Fruit fly (Drosophila melanogaster) whole organism, embryonic: ENCODE results near the gene Utx.

Experiments used
- Abd-B ChIP-seq: fragments of 200-800 bp; sonication (Bioruptor generic); optimal IDR thresholded peaks from 2 replicates; lab custom pipeline; 2018; ENCODE audit warnings: missing biosample characterization, mild to moderate bottlenecking, missing genetic modification characterization, moderate library complexity
- Aef1 ChIP-seq: fragments of 200-800 bp; sonication (Bioruptor generic); IDR thresholded peaks from 3 replicates; pipeline ENCODE4 v1.3.6; 2022; ENCODE audit warnings: missing biosample characterization, missing genetic modification characterization
- CG1024 ChIP-seq: fragments of 200-800 bp; sonication (Bioruptor generic); IDR thresholded peaks from 2 replicates; pipeline ENCODE4 v1.3.6; 2022; ENCODE audit warnings: missing biosample characterization, missing genetic modification characterization
- CG10565 ChIP-seq: fragments of 200-800 bp; sonication (Bioruptor generic); optimal IDR thresholded peaks from 3 replicates; lab custom pipeline; 2016; ENCODE audit warnings: missing biosample characterization, mild to moderate bottlenecking, missing genetic modification characterization
- CG10959 ChIP-seq: fragments of 200-800 bp; sonication (Bioruptor generic); IDR thresholded peaks from 2 replicates; pipeline ENCODE4 v1.3.6; 2022; ENCODE audit warnings: missing biosample characterization, missing genetic modification characterization
- CG13624 ChIP-seq: fragments of 200-800 bp; sonication (Bioruptor generic); optimal IDR thresholded peaks from 2 replicates; lab custom pipeline; 2016; ENCODE audit warnings: missing biosample characterization, missing genetic modification characterization
- CG2116 ChIP-seq: fragments of 200-800 bp; sonication (Bioruptor generic); optimal IDR thresholded peaks from 3 replicates; lab custom pipeline; 2018; ENCODE audit warnings: missing biosample characterization, mild to moderate bottlenecking, missing genetic modification characterization
- CG3163 ChIP-seq: fragments of 200-800 bp; sonication (Bioruptor generic); optimal IDR thresholded peaks from 3 replicates; lab custom pipeline; 2016; ENCODE audit warnings: missing biosample characterization, missing genetic modification characterization
- CG33213 ChIP-seq: fragments of 200-800 bp; sonication (Bioruptor generic); optimal IDR thresholded peaks from 3 replicates; lab custom pipeline; 2016; ENCODE audit warnings: missing biosample characterization, missing genetic modification characterization
- CG4404 ChIP-seq: fragments of 200-800 bp; sonication (Bioruptor generic); IDR thresholded peaks from 2 replicates; pipeline ENCODE4 v1.3.6; 2022; ENCODE audit warnings: missing biosample characterization, missing genetic modification characterization
- CG6254 ChIP-seq: fragments of 200-800 bp; sonication (Bioruptor generic); optimal IDR thresholded peaks from 3 replicates; lab custom pipeline; 2017; ENCODE audit warnings: mild to moderate bottlenecking, missing biosample characterization, missing genetic modification reagents, missing genetic modification characterization
- CG6272 ChIP-seq: fragments of 200-800 bp; sonication (Bioruptor generic); IDR thresholded peaks from 2 replicates; pipeline ENCODE4 v1.3.6; 2022; ENCODE audit warnings: missing biosample characterization, missing genetic modification characterization
- CG7987 ChIP-seq: fragments of 200-800 bp; sonication (Bioruptor generic); optimal IDR thresholded peaks from 2 replicates; lab custom pipeline; 2018; ENCODE audit warnings: missing biosample characterization, mild to moderate bottlenecking, missing genetic modification characterization, moderate library complexity
- CG8388 ChIP-seq: fragments of 200-800 bp; sonication (Bioruptor generic); optimal IDR thresholded peaks from 2 replicates; lab custom pipeline; 2019; ENCODE audit warnings: missing biosample characterization, mild to moderate bottlenecking, missing genetic modification characterization, moderate library complexity
- CG9797 ChIP-seq: fragments of 200-800 bp; sonication (Bioruptor generic); optimal IDR thresholded peaks from 3 replicates; lab custom pipeline; 2018; ENCODE audit warnings: missing biosample characterization, mild to moderate bottlenecking, missing genetic modification characterization
- CHES-1-like ChIP-seq: fragments of 200-800 bp; sonication (Bioruptor generic); optimal IDR thresholded peaks from 2 replicates; lab custom pipeline; 2016; ENCODE audit warnings: missing biosample characterization, missing genetic modification characterization
- Doc3 ChIP-seq: fragments of 200-800 bp; sonication (Bioruptor generic); IDR thresholded peaks from 3 replicates; pipeline ENCODE4 v1.3.6; 2022; ENCODE audit warnings: missing biosample characterization, missing genetic modification characterization; ENCODE audit not compliant: partially characterized antibody
- Drgx ChIP-seq: fragments of 200-800 bp; sonication (Bioruptor generic); IDR thresholded peaks from 2 replicates; pipeline ENCODE4 v1.3.6; 2022; ENCODE audit warnings: missing biosample characterization, missing genetic modification characterization
- GATAe ChIP-seq: fragments of 200-800 bp; sonication (Bioruptor generic); conservative IDR thresholded peaks from 2 replicates; pipeline ENCODE4 v1.3.6; 2022; ENCODE audit warnings: missing biosample characterization, missing genetic modification characterization
- Hsf ChIP-seq: fragments of 200-800 bp; sonication (Bioruptor generic); optimal IDR thresholded peaks from 3 replicates; lab custom pipeline; 2016; ENCODE audit warnings: missing biosample characterization, missing genetic modification characterization
- MESR4 ChIP-seq: fragments of 200-800 bp; sonication (Bioruptor generic); optimal IDR thresholded peaks from 2 replicates; lab custom pipeline; 2018; ENCODE audit warnings: missing biosample characterization, mild to moderate bottlenecking, missing genetic modification characterization, moderate library complexity
- Max ChIP-seq: fragments of 200-800 bp; sonication (Bioruptor generic); optimal IDR thresholded peaks from 2 replicates; lab custom pipeline; 2016; ENCODE audit warnings: missing biosample characterization, mild to moderate bottlenecking, missing genetic modification characterization
- Med ChIP-seq: fragments of 200-800 bp; sonication (Bioruptor generic); peaks from one replicate; lab custom pipeline; 2016; ENCODE audit warnings: missing biosample characterization, missing genetic modification characterization, mild to moderate bottlenecking, inconsistent platforms, moderate library complexity
- NC2β ChIP-seq: fragments of 200-800 bp; sonication (Bioruptor generic); optimal IDR thresholded peaks from 2 replicates; lab custom pipeline; 2016; ENCODE audit warnings: missing biosample characterization, missing genetic modification characterization
- Opbp ChIP-seq: fragments of 200-800 bp; sonication (Bioruptor generic); IDR thresholded peaks from 3 replicates; pipeline ENCODE4 v1.3.6; 2022; ENCODE audit warnings: missing biosample characterization, missing genetic modification characterization; ENCODE audit not compliant: partially characterized antibody
- Pdp1 ChIP-seq, 2 experiments: fragments of 200-800 bp; sonication (Bioruptor generic); optimal IDR thresholded peaks; 3 replicates each; lab custom pipeline; 2016; ENCODE audit warnings: missing biosample characterization in 2 of 2, missing genetic modification characterization in 2 of 2, mild to moderate bottlenecking in 1 of 2, moderate library complexity in 1 of 2
- Spps ChIP-seq: fragments of 200-800 bp; sonication (Bioruptor generic); optimal IDR thresholded peaks from 2 replicates; lab custom pipeline; 2018; ENCODE audit warnings: missing biosample characterization, mild to moderate bottlenecking, missing genetic modification characterization
- Taf1 ChIP-seq: fragments of 200-800 bp; sonication (Bioruptor generic); IDR thresholded peaks from 2 replicates; pipeline ENCODE4 v1.3.6; 2022; ENCODE audit warnings: missing biosample characterization, missing genetic modification characterization
- Tbp ChIP-seq: fragments of >200 bp; optimal IDR thresholded peaks from 2 replicates; lab custom pipeline; 2018; ENCODE audit warnings: missing biosample characterization, missing genetic modification characterization
- ash1 ChIP-seq: fragments of 200-800 bp; sonication (Bioruptor generic); optimal IDR thresholded peaks from 2 replicates; lab custom pipeline; 2018; ENCODE audit warnings: missing biosample characterization, mild to moderate bottlenecking, missing genetic modification characterization
- bigmax ChIP-seq: fragments of 200-800 bp; sonication (Bioruptor generic); optimal IDR thresholded peaks from 2 replicates; lab custom pipeline; 2018; ENCODE audit warnings: missing biosample characterization, mild to moderate bottlenecking, missing genetic modification characterization
- ci ChIP-seq: fragments of 200-800 bp; sonication (Bioruptor generic); IDR thresholded peaks from 3 replicates; pipeline ENCODE4 v1.3.6; 2022; ENCODE audit warnings: missing biosample characterization, missing genetic modification characterization
- dm ChIP-seq: fragments of 200-800 bp; sonication (Bioruptor generic); optimal IDR thresholded peaks from 3 replicates; lab custom pipeline; 2016; ENCODE audit warnings: missing biosample characterization, missing genetic modification characterization
- eve ChIP-seq, 2 experiments: fragments of >200 bp; optimal IDR thresholded peaks; 2 replicates each; lab custom pipeline; 2017; ENCODE audit warnings: missing biosample characterization in 2 of 2, missing genetic modification characterization in 2 of 2
- hbn ChIP-seq: fragments of 200-800 bp; sonication (Bioruptor generic); IDR thresholded peaks from 2 replicates; pipeline ENCODE4 v1.3.6; 2022; ENCODE audit warnings: missing biosample characterization, missing genetic modification characterization; ENCODE audit not compliant: partially characterized antibody
- her ChIP-seq: fragments of 200-800 bp; sonication (Bioruptor generic); optimal IDR thresholded peaks from 2 replicates; lab custom pipeline; 2016; ENCODE audit warnings: missing biosample characterization, missing genetic modification characterization
- hkb ChIP-seq, 2 experiments: fragments of 200-800 bp in 1 of 2; fragments of >200 bp in 1 of 2; sonication (Bioruptor generic) in 1 of 2; IDR thresholded peaks in 1 of 2; optimal IDR thresholded peaks in 1 of 2; 2 replicates each; pipeline versions ENCODE4 v1.3.6 to Lab custom; 2017 to 2022; ENCODE audit warnings: missing biosample characterization in 1 of 2, missing genetic modification characterization in 1 of 2
- lmd ChIP-seq: fragments of 200-800 bp; sonication (Bioruptor generic); IDR thresholded peaks from 2 replicates; pipeline ENCODE4 v1.3.6; 2022; ENCODE audit warnings: missing biosample characterization, missing genetic modification characterization
- lov ChIP-seq, 2 experiments: fragments of 200-800 bp in 1 of 2; fragments of >200 bp in 1 of 2; sonication (Bioruptor generic) in 1 of 2; IDR thresholded peaks in 1 of 2; optimal IDR thresholded peaks in 1 of 2; 2 replicates in 1 of 2; 3 replicates in 1 of 2; pipeline versions ENCODE4 v1.3.6 to Lab custom; 2017 to 2022; ENCODE audit warnings: missing biosample characterization in 1 of 2, missing genetic modification characterization in 1 of 2
- nerfin-2 ChIP-seq: fragments of 200-800 bp; sonication (Bioruptor generic); IDR thresholded peaks from 2 replicates; pipeline ENCODE4 v1.3.6; 2022; ENCODE audit warnings: missing biosample characterization, missing genetic modification characterization; ENCODE audit not compliant: partially characterized antibody
- phol ChIP-seq: fragments of 200-800 bp; sonication (Bioruptor generic); optimal IDR thresholded peaks from 3 replicates; lab custom pipeline; 2018; ENCODE audit warnings: missing biosample characterization, mild to moderate bottlenecking, missing genetic modification characterization, moderate library complexity
- rib ChIP-seq: fragments of 200-800 bp; sonication (Bioruptor generic); IDR thresholded peaks from 2 replicates; pipeline ENCODE4 v1.3.6; 2022; ENCODE audit warnings: missing biosample characterization, missing genetic modification characterization
- sd ChIP-seq: fragments of 200-800 bp; sonication (Bioruptor generic); optimal IDR thresholded peaks from 3 replicates; lab custom pipeline; 2018; ENCODE audit warnings: missing biosample characterization, mild to moderate bottlenecking, missing genetic modification characterization, moderate library complexity
- sim ChIP-seq: fragments of 200-800 bp; sonication (Bioruptor generic); IDR thresholded peaks from 2 replicates; pipeline ENCODE4 v1.3.6; 2022; ENCODE audit warnings: missing biosample characterization, missing genetic modification characterization
- tll ChIP-seq, 2 experiments: fragments of 200-800 bp in 1 of 2; fragments of >200 bp in 1 of 2; sonication (Bioruptor generic) in 1 of 2; optimal IDR thresholded peaks; 2 replicates each; lab custom pipeline; 2017 to 2019; ENCODE audit warnings: missing biosample characterization in 2 of 2, missing genetic modification characterization in 2 of 2, mild to moderate bottlenecking in 1 of 2, moderate library complexity in 1 of 2
- vnd ChIP-seq: fragments of 200-800 bp; sonication (Bioruptor generic); IDR thresholded peaks from 3 replicates; pipeline ENCODE4 v1.3.6; 2022; ENCODE audit warnings: missing biosample characterization, missing genetic modification characterization; ENCODE audit not compliant: partially characterized antibody
- wek ChIP-seq: fragments of 200-800 bp; sonication (Bioruptor generic); optimal IDR thresholded peaks from 3 replicates; lab custom pipeline; 2018; ENCODE audit warnings: missing biosample characterization, mild to moderate bottlenecking, missing genetic modification characterization, moderate library complexity

Utx gene

DNA sequence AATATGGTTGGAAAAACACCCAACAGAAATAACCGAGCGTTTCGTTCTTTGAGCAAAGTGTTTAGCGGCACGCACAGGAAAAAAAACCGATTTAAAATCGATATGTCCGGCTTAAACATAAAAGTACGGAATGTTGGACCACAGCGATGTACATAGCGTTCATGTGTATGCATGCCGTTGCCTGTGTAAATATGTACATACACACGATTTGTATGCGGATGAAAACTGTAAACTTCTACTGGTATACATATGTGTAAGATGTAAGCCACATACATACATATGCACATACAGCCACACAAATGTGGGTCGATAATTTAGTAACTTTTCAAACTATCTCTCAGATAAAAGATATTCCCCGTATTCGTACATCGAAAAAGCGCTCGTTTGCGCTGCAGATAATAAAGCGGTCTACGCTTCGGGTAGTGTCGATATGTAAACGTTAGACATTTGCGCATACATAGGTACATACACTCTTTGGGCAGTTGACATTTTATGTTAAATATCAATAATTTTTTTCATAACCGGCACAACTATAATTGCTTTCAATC, 28.9 kb downstream of the Utx start (continued):
- TF ChIP-seq lmd (GFP tag; lab: Robert Waterston, UW) (no peak), sim (GFP tag; lab: Robert Waterston, UW) (no peak), rib (GFP tag; lab: Robert Waterston, UW) (no peak), Abd-B (GFP tag; lab: Kevin White, UChicago) (no peak), hbn (GFP tag; lab: Robert Waterston, UW) (no peak), tll (GFP tag; optimal IDR thresholded peaks at IDR 0.05; lab: Kevin White, UChicago) (no peak), ash1 (GFP tag; lab: Kevin White, UChicago) (no peak)

DNA sequence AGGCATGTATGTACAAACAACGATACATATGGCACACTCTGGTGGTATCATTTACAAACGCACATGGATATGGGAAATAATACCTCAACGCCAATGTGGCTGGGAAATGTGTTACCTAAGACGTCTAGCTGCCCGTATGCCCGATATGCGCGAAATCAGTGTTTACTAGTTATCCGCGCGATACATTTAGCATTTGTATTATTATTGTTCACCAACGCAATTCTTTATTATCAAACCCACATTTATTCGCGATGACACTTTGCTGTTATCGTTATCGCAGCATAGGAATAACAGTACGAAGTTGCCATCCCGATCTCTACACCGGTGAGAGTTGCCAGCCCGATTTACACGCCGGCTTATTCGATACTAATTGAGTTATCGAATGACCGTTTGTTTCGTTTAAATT, 31.8 kb downstream of the Utx start, which contains the start of gene chico:
Gene chico (minus strand): TSS at position 294 of the 406 bp plus-strand sequence.
- TF ChIP-seq phol (tag; lab: Kevin White, UChicago) (peak; percentile 43), dm (GFP tag; lab: Kevin White, UChicago) (peak; percentile 48), CG3163 (no peak), CG4404 (no peak), GATAe (GFP tag; lab: Robert Waterston, UW) (no peak), CG10565 (no peak), CG9797 (GFP tag; lab: Kevin White, UChicago) (peak; percentile 53), Aef1 (GFP tag; lab: Robert Waterston, UW) (no peak), CG7987 (GFP tag; lab: Kevin White, UChicago) (peak; percentile 29), CHES-1-like (GFP tag; lab: Kevin White, UChicago) (peak; percentile 18), CG6254 (GFP tag; lab: Kevin White, UChicago) (no peak), nerfin-2 (peak; percentile 58; the same call in 1 of the 2 replicates), CG1024 (GFP tag; lab: Robert Waterston, UW) (no peak), CG2116 (GFP tag; lab: Kevin White, UChicago) (peak; percentile 68), CG10959 (GFP tag; lab: Robert Waterston, UW) (no peak), Spps (tag; lab: Kevin White, UChicago) (peak; percentile 0), bigmax (peak; percentile 13), NC2β (peak; percentile 15), Drgx (GFP tag; lab: Robert Waterston, UW) (no peak), Opbp (GFP tag; lab: Robert Waterston, UW) (no peak; the same call in 1 of the 3 replicates), Doc3 (GFP tag; lab: Robert Waterston, UW) (peak; percentile 50; the same call in 1 of the 3 replicates), Pdp1 (GFP tag; optimal IDR thresholded peaks at IDR 0.05; lab: Kevin White, UChicago) (peak in 1 of 2 experiments; percentile 72), lov (optimal IDR thresholded peaks at IDR 0.05; lab: Kevin White, UChicago) (no peak), lov (GFP tag; IDR thresholded peaks at IDR 0.05; lab: Robert Waterston, UW) (no peak), CG6272 (no peak), sd (tag; lab: Kevin White, UChicago) (peak; percentile 82), wek (peak; percentile 4), Hsf (GFP tag; lab: Kevin White, UChicago) (no peak), ci (no peak), CG13624 (GFP tag; lab: Kevin White, UChicago) (peak; percentile 68), hkb (optimal IDR thresholded peaks at IDR 0.05; lab: Kevin White, UChicago) (no peak), hkb (GFP tag; IDR thresholded peaks at IDR 0.05; lab: Robert Waterston, UW) (no peak), Max (GFP tag; lab: Kevin White, UChicago) (peak; percentile 23), Tbp (GFP tag; lab: Kevin White, UChicago) (no peak), Med (GFP tag; lab: Kevin White, UChicago) (peak; percentile 83), Taf1 (GFP tag; lab: Robert Waterston, UW) (no peak), her (GFP tag; lab: Kevin White, UChicago) (peak; percentile 42), eve (GFP tag; optimal IDR thresholded peaks at IDR 0.05; lab: Kevin White, UChicago) (peak in 1 of 2 experiments; percentile 76), MESR4 (GFP tag; lab: Kevin White, UChicago) (peak; percentile 79), CG8388 (GFP tag; lab: Kevin White, UChicago) (no peak), vnd (GFP tag; lab: Robert Waterston, UW) (no peak), CG33213 (GFP tag; lab: Kevin White, UChicago) (peak; percentile 48)
